Worm (Caenorhabditis elegans): ENCODE data around the gene D1044.7.

D1044.7 gene

DNA sequence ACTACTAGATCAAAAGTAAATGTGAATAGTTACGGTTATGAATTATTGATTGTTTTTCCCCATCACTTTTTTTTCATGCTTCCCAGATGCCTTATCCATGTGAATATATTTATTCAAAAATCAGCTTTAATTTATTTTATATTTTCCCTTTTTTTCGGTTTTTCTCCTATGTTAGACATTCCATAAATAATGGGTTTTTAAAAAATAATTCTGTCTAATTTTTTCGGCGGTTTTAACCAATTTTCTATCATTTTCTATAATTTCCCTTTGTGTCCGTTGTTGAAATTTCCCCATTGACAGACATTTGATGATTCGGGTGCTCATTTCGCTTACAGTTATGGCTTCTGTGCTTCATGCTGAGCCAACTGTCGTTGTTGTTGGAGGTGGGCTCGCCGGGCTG lies 47.5 kb downstream of the D1044.7 start, which contains the start of gene F48E8.3:
TSS of gene F48E8.3 (plus strand) at position 301 of the 400 bp plus-strand sequence.
- TF ChIP-seq hlh-6 (tag; optimal IDR thresholded peaks at IDR 0.05) (no peak), pha-4 (tag; optimal IDR thresholded peaks at IDR 0.05) (no peak), fax-1 (tag; optimal IDR thresholded peaks at IDR 0.05) (no peak), mec-3 (tag; optimal IDR thresholded peaks at IDR 0.05; ENCODE audit: borderline replicate concordance) (no peak), ceh-31 (tag; optimal IDR thresholded peaks at IDR 0.05) (no peak), hlh-15 (tag; optimal IDR thresholded peaks at IDR 0.05) (no peak), nhr-11 (tag; optimal IDR thresholded peaks at IDR 0.05) (no peak), elt-4 (tag; optimal IDR thresholded peaks at IDR 0.05) (no peak), pha-2 (tag; optimal IDR thresholded peaks at IDR 0.05) (no peak), ahr-1 (tag; optimal IDR thresholded peaks at IDR 0.05) (no peak), elt-2 (tag; optimal IDR thresholded peaks at IDR 0.05) (no peak)
